Worm (Caenorhabditis elegans) whole organism, L3 larva: Measurements from ENCODE around the gene dyf-18.
A peak's percentile ranks its signal among the peaks of the same experiment; 100 is the strongest.

Source experiments
- R02D3.7 ChIP-seq: fragments of 150-350 bp; optimal IDR thresholded peaks from 2 replicates; lab custom pipeline; 2014; ENCODE audit warnings: missing biosample characterization, missing genetic modification characterization
- aly-2 ChIP-seq: fragments of 150-350 bp; optimal IDR thresholded peaks from 2 replicates; lab custom pipeline; 2014; ENCODE audit warnings: missing biosample characterization, missing genetic modification characterization
- ama-1 ChIP-seq: fragments of 150-350 bp; optimal IDR thresholded peaks from 2 replicates; lab custom pipeline; 2018
- ceh-28 ChIP-seq: fragments of 150-350 bp; optimal IDR thresholded peaks from 2 replicates; lab custom pipeline; 2014; ENCODE audit warnings: missing biosample characterization, missing genetic modification reagents, missing genetic modification characterization
- ceh-82 ChIP-seq: fragments of 150-350 bp; optimal IDR thresholded peaks from 2 replicates; lab custom pipeline; 2014; ENCODE audit warnings: missing biosample characterization, missing genetic modification characterization
- egl-27 ChIP-seq: sonication (generic microtip); optimal IDR thresholded peaks from 4 replicates; lab custom pipeline; 2017; ENCODE audit warnings: missing biosample characterization, missing genetic modification reagents, missing genetic modification characterization
- egl-5 ChIP-seq: fragments of 150-350 bp; optimal IDR thresholded peaks from 2 replicates; lab custom pipeline; 2017; ENCODE audit warnings: missing biosample characterization, missing genetic modification reagents, missing genetic modification characterization, inconsistent platforms
- elt-1 ChIP-seq: fragments of 150-350 bp; optimal IDR thresholded peaks from 2 replicates; lab custom pipeline; 2014; ENCODE audit warnings: missing biosample characterization, missing genetic modification characterization
- elt-2 ChIP-seq: sonication (generic microtip); optimal IDR thresholded peaks from 2 replicates; lab custom pipeline; 2016; ENCODE audit warnings: missing genetic modification reagents, mild to moderate bottlenecking, missing genetic modification characterization, missing compliant biosample characterization
- eor-1 ChIP-seq, 2 experiments: fragments of 150-350 bp; optimal IDR thresholded peaks; 2 replicates each; lab custom pipeline; 2014 to 2018; ENCODE audit warnings: missing biosample characterization in 2 of 2, missing genetic modification characterization in 2 of 2
- fkh-10 ChIP-seq: sonication (generic microtip); optimal IDR thresholded peaks from 2 replicates; lab custom pipeline; 2017; ENCODE audit warnings: missing biosample characterization, missing genetic modification reagents, missing genetic modification characterization
- fos-1 ChIP-seq: fragments of 150-350 bp; optimal IDR thresholded peaks from 2 replicates; lab custom pipeline; 2014; ENCODE audit warnings: missing biosample characterization, missing genetic modification characterization
- hmg-11 ChIP-seq: sonication (generic microtip); optimal IDR thresholded peaks from 2 replicates; lab custom pipeline; 2016; ENCODE audit warnings: missing genetic modification characterization, missing compliant biosample characterization
- jun-1 ChIP-seq: fragments of 150-350 bp; optimal IDR thresholded peaks from 2 replicates; lab custom pipeline; 2014; ENCODE audit warnings: missing biosample characterization, missing genetic modification reagents, missing genetic modification characterization
- lin-15B ChIP-seq: fragments of 150-350 bp; optimal IDR thresholded peaks from 2 replicates; lab custom pipeline; 2014; ENCODE audit warnings: missing biosample characterization, missing genetic modification characterization
- lin-39 ChIP-seq: fragments of 150-350 bp; optimal IDR thresholded peaks from 2 replicates; lab custom pipeline; 2018; ENCODE audit warnings: missing biosample characterization, missing genetic modification reagents, missing genetic modification characterization
- lsy-12 ChIP-seq: sonication (generic microtip); optimal IDR thresholded peaks from 2 replicates; lab custom pipeline; 2016; ENCODE audit warnings: mild to moderate bottlenecking, missing genetic modification characterization, missing compliant biosample characterization
- nfya-1 ChIP-seq: sonication (generic microtip); optimal IDR thresholded peaks from 2 replicates; lab custom pipeline; 2017; ENCODE audit warnings: missing genetic modification characterization, mild to moderate bottlenecking, missing compliant biosample characterization, antibody characterized with exemption, moderate library complexity; ENCODE audit not compliant: insufficient read depth
- nhr-11 ChIP-seq: fragments of 150-350 bp; optimal IDR thresholded peaks from 2 replicates; lab custom pipeline; 2014; ENCODE audit warnings: missing biosample characterization, missing genetic modification characterization
- nhr-12 ChIP-seq: fragments of 150-350 bp; optimal IDR thresholded peaks from 2 replicates; lab custom pipeline; 2014; ENCODE audit warnings: missing biosample characterization, missing genetic modification characterization
- nhr-23 ChIP-seq: fragments of 150-350 bp; optimal IDR thresholded peaks from 2 replicates; lab custom pipeline; 2014; ENCODE audit warnings: missing biosample characterization, missing genetic modification reagents, missing genetic modification characterization
- nhr-237 ChIP-seq: fragments of 150-350 bp; optimal IDR thresholded peaks from 2 replicates; lab custom pipeline; 2014; ENCODE audit warnings: missing biosample characterization, missing genetic modification characterization
- nhr-25 ChIP-seq: sonication (generic microtip); optimal IDR thresholded peaks from 2 replicates; lab custom pipeline; 2017; ENCODE audit warnings: missing biosample characterization, missing genetic modification characterization
- nhr-28 ChIP-seq: fragments of 150-350 bp; optimal IDR thresholded peaks from 2 replicates; lab custom pipeline; 2014; ENCODE audit warnings: missing biosample characterization, missing genetic modification characterization
- nhr-43 ChIP-seq: sonication (generic microtip); optimal IDR thresholded peaks from 2 replicates; lab custom pipeline; 2016; ENCODE audit warnings: mild to moderate bottlenecking, missing genetic modification characterization, missing compliant biosample characterization; ENCODE audit not compliant: poor library complexity, severe bottlenecking
- nhr-67 ChIP-seq: fragments of 150-350 bp; optimal IDR thresholded peaks from 2 replicates; lab custom pipeline; 2014; ENCODE audit warnings: missing biosample characterization, missing genetic modification characterization
- pha-4 ChIP-seq: fragments of 150-350 bp; optimal IDR thresholded peaks from 2 replicates; lab custom pipeline; 2014; ENCODE audit warnings: missing biosample characterization, missing genetic modification reagents, missing genetic modification characterization
- pqm-1 ChIP-seq: fragments of 150-350 bp; optimal IDR thresholded peaks from 2 replicates; lab custom pipeline; 2017; ENCODE audit warnings: missing biosample characterization, missing genetic modification characterization, inconsistent platforms
- snpc-4 ChIP-seq: fragments of 150-350 bp; optimal IDR thresholded peaks from 2 replicates; lab custom pipeline; 2014; ENCODE audit warnings: missing biosample characterization, missing genetic modification characterization
- tbx-2 ChIP-seq: sonication (generic microtip); optimal IDR thresholded peaks from 2 replicates; lab custom pipeline; 2016; ENCODE audit warnings: mild to moderate bottlenecking, missing genetic modification characterization, missing compliant biosample characterization
- unc-39 ChIP-seq: sonication (generic microtip); optimal IDR thresholded peaks from 4 replicates; lab custom pipeline; 2017; ENCODE audit warnings: missing biosample characterization, missing genetic modification characterization
- unc-62 ChIP-seq: fragments of 150-350 bp; sonication (generic microtip); optimal IDR thresholded peaks from 4 replicates; lab custom pipeline; 2014; ENCODE audit warnings: missing biosample characterization, missing genetic modification reagents, missing genetic modification characterization
- zag-1 ChIP-seq: fragments of 150-350 bp; optimal IDR thresholded peaks from 2 replicates; lab custom pipeline; 2014; ENCODE audit warnings: missing biosample characterization, missing genetic modification characterization
- ztf-11 ChIP-seq: fragments of 150-350 bp; optimal IDR thresholded peaks from 2 replicates; lab custom pipeline; 2014; ENCODE audit warnings: missing biosample characterization, missing genetic modification characterization
- ztf-4 ChIP-seq: fragments of 150-350 bp; optimal IDR thresholded peaks from 2 replicates; lab custom pipeline; 2014; ENCODE audit warnings: missing biosample characterization, missing genetic modification characterization

dyf-18 gene

DNA sequence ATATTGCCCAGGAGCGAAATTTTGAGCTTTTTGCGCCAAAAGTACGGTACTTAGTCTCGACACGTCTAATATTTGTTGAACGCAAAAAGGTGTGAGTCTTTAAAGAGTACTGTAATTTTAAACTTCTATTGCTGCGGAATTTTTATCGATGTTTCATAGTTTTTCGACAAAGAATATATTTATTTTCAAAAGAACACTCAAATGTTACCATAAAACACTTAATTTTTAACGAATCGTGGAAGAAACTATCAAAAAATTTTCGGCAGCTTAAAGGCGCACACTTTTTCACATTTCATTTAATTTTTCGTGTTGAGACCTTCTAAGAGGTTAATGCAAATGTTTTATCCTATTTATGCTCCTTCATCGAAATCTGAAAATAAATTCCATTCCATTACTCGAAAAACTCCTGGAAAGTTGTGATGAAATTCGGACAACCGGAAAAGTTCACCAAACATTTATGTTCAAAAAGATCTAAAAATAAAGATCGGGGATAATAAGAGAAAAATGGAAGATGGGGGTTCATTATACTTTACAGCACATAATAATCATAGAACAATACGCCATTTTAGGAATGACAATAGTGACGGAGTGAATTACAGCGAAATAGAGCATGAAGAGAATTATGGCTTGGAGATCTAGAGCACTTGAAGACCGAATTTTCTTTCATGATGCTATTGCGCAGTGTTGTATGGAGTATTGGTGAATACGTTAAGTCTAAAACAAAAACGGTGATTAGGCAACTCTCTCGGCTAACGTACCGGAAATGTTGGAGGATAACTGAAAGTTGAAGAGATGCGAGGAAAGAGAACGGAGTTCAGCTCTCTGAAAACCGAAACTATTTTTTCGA is 19.3 kb upstream of the dyf-18 start:
- TF ChIP-seq ama-1, result peak; percentile 88
- TF ChIP-seq nhr-25 (tag; lab: Kevin White, UChicago), result peak; percentile 25
- TF ChIP-seq egl-5 (tag; lab: Kevin White, UChicago), result no peak
- TF ChIP-seq nhr-11 (tag; lab: Kevin White, UChicago), result peak; percentile 28
- peak; percentile 0 for TF ChIP-seq elt-2
- TF ChIP-seq, all 47 proteins: peak for 4

DNA sequence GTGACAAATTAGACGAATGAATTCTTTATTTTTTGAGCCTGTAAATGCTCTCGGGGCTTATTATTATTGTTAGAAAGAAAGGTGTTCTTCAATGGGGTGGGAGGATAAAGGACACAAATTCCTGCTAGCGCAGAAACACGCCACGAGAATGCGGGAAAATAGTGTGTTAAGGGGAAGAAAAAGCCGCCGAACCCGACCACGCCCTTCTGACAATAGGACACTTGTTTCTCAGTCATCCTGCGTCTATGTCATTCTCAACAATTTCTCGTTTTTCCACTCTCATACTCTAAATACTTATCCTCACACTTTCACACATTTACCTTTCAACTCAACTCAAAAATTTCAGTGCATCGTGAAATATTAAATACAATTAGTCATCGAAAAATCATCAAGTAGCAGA is 12.9 kb upstream of the dyf-18 start, which contains the start of gene M117.1:
Gene M117.1 (plus strand): TSS at position 347 of the 400 bp plus-strand sequence.
- TF ChIP-seq snpc-4 (tag; lab: Kevin White, UChicago) (no peak), elt-1 (tag; lab: Kevin White, UChicago) (no peak), tbx-2 (no peak), nhr-11 (tag; lab: Kevin White, UChicago) (no peak), lsy-12 (tag; lab: Kevin White, UChicago) (no peak), nhr-43 (tag; lab: Kevin White, UChicago) (no peak), lin-39 (no peak), ceh-28 (no peak), fos-1 (tag; lab: Kevin White, UChicago) (no peak), jun-1 (tag; lab: Kevin White, UChicago) (no peak)
- TF ChIP-seq, all 47 proteins: peak for 0

DNA sequence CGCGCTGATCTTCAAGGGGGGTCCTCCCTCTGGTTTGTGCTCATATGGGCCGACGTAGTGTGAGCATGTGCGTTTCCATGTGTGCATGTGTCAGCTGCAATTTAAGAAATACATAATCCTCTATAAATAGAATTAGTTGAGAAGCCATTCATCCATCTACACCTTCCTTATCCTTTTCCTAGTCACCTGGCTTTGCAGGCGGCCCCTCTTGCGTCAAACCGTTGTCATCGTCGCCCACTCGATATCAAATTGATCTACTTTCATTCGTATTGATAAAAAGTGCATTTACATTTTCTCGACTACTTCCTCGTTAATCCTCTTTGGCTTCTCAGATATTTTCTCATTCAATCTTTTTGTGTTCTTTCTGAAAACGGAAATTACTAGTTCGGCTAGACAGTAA is 11.0 kb upstream of the dyf-18 start:
- no peak for TF ChIP-seq ztf-11 (tag; lab: Kevin White, UChicago)
- TF ChIP-seq tbx-2, result no peak
- peak; percentile 41 for TF ChIP-seq nhr-23 (tag; lab: Kevin White, UChicago)
- TF ChIP-seq nhr-28 (tag; lab: Kevin White, UChicago), result no peak
- no peak for TF ChIP-seq lin-15B (tag; lab: Kevin White, UChicago)

DNA sequence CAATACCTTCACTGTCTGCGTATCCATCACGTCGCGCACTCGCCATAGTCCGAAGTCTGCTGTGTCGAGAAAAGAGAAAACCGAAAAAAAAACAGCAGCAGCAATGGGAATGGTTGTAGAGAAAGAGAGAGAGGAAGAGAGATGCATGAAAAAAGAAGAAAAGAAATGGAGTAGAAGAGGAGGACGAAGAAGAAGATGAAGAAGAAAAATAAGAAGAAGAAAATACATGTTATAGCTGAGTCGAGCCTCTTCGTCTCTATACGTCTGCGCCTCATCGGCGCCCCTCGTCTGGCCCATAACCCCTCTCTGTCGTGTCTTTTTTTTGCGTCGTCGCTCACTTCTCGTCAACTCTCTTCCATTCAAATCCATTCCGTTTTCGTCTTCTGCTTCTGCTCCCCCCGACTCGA is 8.7 kb upstream of the dyf-18 start:
- TF ChIP-seq pha-4 (peak; percentile 63), jun-1 (tag; lab: Kevin White, UChicago) (peak; percentile 19), lin-39 (peak; percentile 78), ceh-82 (tag; lab: Kevin White, UChicago) (peak; percentile 17), elt-2 (peak; percentile 4), nhr-11 (tag; lab: Kevin White, UChicago) (peak; percentile 41), eor-1 (tag; optimal IDR thresholded peaks at IDR 0.05; lab: Kevin White, UChicago) (no peak), ztf-4 (tag; lab: Kevin White, UChicago) (no peak), hmg-11 (tag; lab: Kevin White, UChicago) (peak; percentile 95), elt-1 (tag; lab: Kevin White, UChicago) (peak; percentile 5), unc-39 (tag; lab: Kevin White, UChicago) (no peak), nhr-25 (tag; lab: Kevin White, UChicago) (peak; percentile 59), pqm-1 (no peak), unc-62 (GFP tag; lab: Kevin White, UChicago) (peak; percentile 35), egl-27 (tag; lab: Kevin White, UChicago) (no peak), nhr-23 (tag; lab: Kevin White, UChicago) (peak; percentile 74), R02D3.7 (tag; lab: Kevin White, UChicago) (peak; percentile 51), aly-2 (tag; lab: Kevin White, UChicago) (no peak), lsy-12 (tag; lab: Kevin White, UChicago) (peak; percentile 42), nhr-12 (tag; lab: Kevin White, UChicago) (no peak), zag-1 (tag; lab: Kevin White, UChicago) (peak; percentile 44), nhr-43 (tag; lab: Kevin White, UChicago) (peak; percentile 4), tbx-2 (peak; percentile 14), lin-15B (tag; lab: Kevin White, UChicago) (no peak), nhr-237 (tag; lab: Kevin White, UChicago) (no peak), snpc-4 (tag; lab: Kevin White, UChicago) (peak; percentile 72), nfya-1 (tag; lab: Kevin White, UChicago) (peak; percentile 89), ceh-28 (peak; percentile 13), fkh-10 (GFP tag; lab: Kevin White, UChicago) (peak; percentile 74), nhr-67 (no peak), egl-5 (tag; lab: Kevin White, UChicago) (peak; percentile 74)
- TF ChIP-seq, all 47 proteins: peak for 21
